Worm (Caenorhabditis elegans) whole organism, late embryonic: ENCODE results near the gene C09F12.3.

Experiments used
- C08G9.2 ChIP-seq: sonication (generic microtip); optimal IDR thresholded peaks from 2 replicates; lab custom pipeline; 2016; ENCODE audit warnings: mild to moderate bottlenecking, missing genetic modification characterization, moderate library complexity, missing compliant biosample characterization
- C38D4.7 ChIP-seq: fragments of 200-800 bp; sonication (Bioruptor generic); optimal IDR thresholded peaks from 2 replicates; lab custom pipeline; 2018; ENCODE audit warnings: mild to moderate bottlenecking, missing genetic modification characterization, moderate library complexity, missing compliant biosample characterization
- F13H6.1 ChIP-seq: sonication (generic microtip); optimal IDR thresholded peaks from 2 replicates; lab custom pipeline; 2016; ENCODE audit warnings: missing genetic modification characterization, missing compliant biosample characterization
- K02D7.2 ChIP-seq: sonication (generic microtip); optimal IDR thresholded peaks from 2 replicates; lab custom pipeline; 2017; ENCODE audit warnings: mild to moderate bottlenecking, missing genetic modification characterization, missing compliant biosample characterization
- T23F11.4 ChIP-seq: fragments of 200-800 bp; sonication (Bioruptor generic); optimal IDR thresholded peaks from 2 replicates; lab custom pipeline; 2018; ENCODE audit warnings: mild to moderate bottlenecking, missing genetic modification characterization, missing compliant biosample characterization
- Y22D7AL.16 ChIP-seq: sonication (generic microtip); optimal IDR thresholded peaks from 2 replicates; lab custom pipeline; 2016; ENCODE audit warnings: missing genetic modification characterization, missing compliant biosample characterization
- ahr-1 ChIP-seq: sonication (generic microtip); optimal IDR thresholded peaks from 2 replicates; lab custom pipeline; 2016; ENCODE audit warnings: missing genetic modification characterization, missing compliant biosample characterization
- ceh-14 ChIP-seq: sonication (generic microtip); optimal IDR thresholded peaks from 2 replicates; lab custom pipeline; 2016; ENCODE audit warnings: missing genotype, missing genetic modification characterization, missing compliant biosample characterization
- ceh-18 ChIP-seq: sonication (generic microtip); optimal IDR thresholded peaks from 2 replicates; lab custom pipeline; 2016; ENCODE audit warnings: missing genetic modification characterization, missing compliant biosample characterization
- ceh-19 ChIP-seq: fragments of 200-800 bp; sonication (Bioruptor generic); optimal IDR thresholded peaks from 2 replicates; lab custom pipeline; 2018; ENCODE audit warnings: mild to moderate bottlenecking, missing genetic modification characterization, missing compliant biosample characterization
- ceh-2 ChIP-seq: sonication (generic microtip); optimal IDR thresholded peaks from 2 replicates; lab custom pipeline; 2016; ENCODE audit warnings: missing genotype, missing genetic modification characterization, missing compliant biosample characterization
- ceh-31 ChIP-seq: sonication (generic microtip); optimal IDR thresholded peaks from 2 replicates; lab custom pipeline; 2016; ENCODE audit warnings: missing genetic modification characterization, missing compliant biosample characterization
- ceh-34 ChIP-seq: sonication (generic microtip); optimal IDR thresholded peaks from 2 replicates; lab custom pipeline; 2016; ENCODE audit warnings: mild to moderate bottlenecking, missing genetic modification characterization, missing compliant biosample characterization
- ceh-45 ChIP-seq: fragments of 200-800 bp; sonication (Bioruptor generic); IDR thresholded peaks from 2 replicates; pipeline ENCODE4 v1.3.6; 2022; ENCODE audit warnings: missing genetic modification reagents, missing genetic modification characterization, missing compliant biosample characterization
- ceh-48 ChIP-seq: sonication (generic microtip); optimal IDR thresholded peaks from 2 replicates; lab custom pipeline; 2016; ENCODE audit warnings: missing genetic modification characterization, inconsistent platforms, missing compliant biosample characterization
- ceh-9 ChIP-seq: sonication (generic microtip); optimal IDR thresholded peaks from 2 replicates; lab custom pipeline; 2016; ENCODE audit warnings: mild to moderate bottlenecking, missing genetic modification characterization, inconsistent platforms, missing compliant biosample characterization
- dve-1 ChIP-seq: sonication (generic microtip); optimal IDR thresholded peaks from 2 replicates; lab custom pipeline; 2017; ENCODE audit warnings: antibody characterized with exemption, mild to moderate bottlenecking, missing genetic modification characterization, missing compliant biosample characterization
- ets-4 ChIP-seq: sonication (generic microtip); optimal IDR thresholded peaks from 2 replicates; lab custom pipeline; 2016; ENCODE audit warnings: missing genetic modification characterization, missing compliant biosample characterization
- fkh-6 ChIP-seq: sonication (generic microtip); optimal IDR thresholded peaks from 2 replicates; lab custom pipeline; 2016; ENCODE audit warnings: missing genetic modification characterization, missing compliant biosample characterization
- hlh-13 ChIP-seq: fragments of 200-800 bp; sonication (Bioruptor generic); optimal IDR thresholded peaks from 2 replicates; lab custom pipeline; 2018; ENCODE audit warnings: mild to moderate bottlenecking, missing genetic modification characterization, missing compliant biosample characterization
- hlh-15 ChIP-seq: sonication (generic microtip); optimal IDR thresholded peaks from 2 replicates; lab custom pipeline; 2016; ENCODE audit warnings: missing genetic modification characterization, missing compliant biosample characterization
- hlh-30 ChIP-seq: sonication (generic microtip); optimal IDR thresholded peaks from 2 replicates; lab custom pipeline; 2017; ENCODE audit warnings: antibody characterized with exemption, missing genetic modification characterization, missing compliant biosample characterization; ENCODE audit not compliant: insufficient read depth
- hlh-6 ChIP-seq: sonication (generic microtip); optimal IDR thresholded peaks from 2 replicates; lab custom pipeline; 2016; ENCODE audit warnings: missing genotype, missing genetic modification characterization, missing compliant biosample characterization
- lin-11 ChIP-seq: fragments of 200-800 bp; sonication (Bioruptor generic); optimal IDR thresholded peaks from 2 replicates; lab custom pipeline; 2018; ENCODE audit warnings: mild to moderate bottlenecking, missing genetic modification characterization, missing compliant biosample characterization
- nfya-1 ChIP-seq: sonication (generic microtip); optimal IDR thresholded peaks from 2 replicates; lab custom pipeline; 2017; ENCODE audit warnings: missing genetic modification characterization, mild to moderate bottlenecking, missing compliant biosample characterization, antibody characterized with exemption, moderate library complexity
- nhr-232 ChIP-seq: sonication (generic microtip); optimal IDR thresholded peaks from 2 replicates; lab custom pipeline; 2016; ENCODE audit warnings: missing genetic modification characterization, missing compliant biosample characterization
- npax-4 ChIP-seq: sonication (generic microtip); optimal IDR thresholded peaks from 2 replicates; lab custom pipeline; 2016; ENCODE audit warnings: missing genetic modification characterization, missing compliant biosample characterization
- pag-3 ChIP-seq: sonication (generic microtip); optimal IDR thresholded peaks from 2 replicates; lab custom pipeline; 2016; ENCODE audit warnings: missing compliant biosample characterization, missing genetic modification characterization, borderline replicate concordance
- pat-9 ChIP-seq: fragments of 200-800 bp; sonication (Bioruptor generic); optimal IDR thresholded peaks from 2 replicates; lab custom pipeline; 2018; ENCODE audit warnings: mild to moderate bottlenecking, missing genetic modification characterization, moderate library complexity, missing compliant biosample characterization
- pax-1 ChIP-seq: fragments of 150-350 bp; optimal IDR thresholded peaks from 2 replicates; lab custom pipeline; 2014; ENCODE audit warnings: missing biosample characterization, missing genetic modification characterization
- pha-4 ChIP-seq: fragments of 150-350 bp; optimal IDR thresholded peaks from 2 replicates; lab custom pipeline; 2018; ENCODE audit warnings: missing biosample characterization, missing genetic modification reagents, missing genetic modification characterization
- pros-1 ChIP-seq: fragments of 150-350 bp; optimal IDR thresholded peaks from 2 replicates; lab custom pipeline; 2014; ENCODE audit warnings: missing biosample characterization, missing genetic modification reagents, missing genetic modification characterization
- ref-2 ChIP-seq: sonication (generic microtip); optimal IDR thresholded peaks from 2 replicates; lab custom pipeline; 2016; ENCODE audit warnings: missing genetic modification characterization, missing compliant biosample characterization
- syd-9 ChIP-seq: sonication (generic microtip); optimal IDR thresholded peaks from 2 replicates; lab custom pipeline; 2016; ENCODE audit warnings: mild to moderate bottlenecking, missing genetic modification characterization, moderate library complexity, missing compliant biosample characterization
- tbx-2 ChIP-seq: sonication (generic microtip); optimal IDR thresholded peaks from 2 replicates; lab custom pipeline; 2016; ENCODE audit warnings: missing genetic modification characterization, missing compliant biosample characterization
- tbx-7 ChIP-seq: sonication (generic microtip); optimal IDR thresholded peaks from 2 replicates; lab custom pipeline; 2016; ENCODE audit warnings: missing genotype, missing genetic modification characterization, missing compliant biosample characterization
- ttx-3 ChIP-seq: sonication (generic microtip); optimal IDR thresholded peaks from 2 replicates; lab custom pipeline; 2016; ENCODE audit warnings: missing genetic modification reagents, missing genetic modification characterization, missing compliant biosample characterization
- unc-3 ChIP-seq, 2 experiments: fragments of 200-800 bp in 1 of 2; sonication (Bioruptor generic) in 1 of 2; sonication (generic microtip) in 1 of 2; conservative IDR thresholded peaks in 1 of 2; optimal IDR thresholded peaks in 1 of 2; 2 replicates each; pipeline versions ENCODE4 v1.3.6 to Lab custom; 2016 to 2022; ENCODE audit warnings: missing compliant biosample characterization in 2 of 2, missing genetic modification characterization in 2 of 2, missing genetic modification reagents in 1 of 2
- unc-42 ChIP-seq: sonication (generic microtip); optimal IDR thresholded peaks from 2 replicates; lab custom pipeline; 2016; ENCODE audit warnings: missing genotype, missing genetic modification characterization, missing compliant biosample characterization
- unc-55 ChIP-seq: sonication (generic microtip); optimal IDR thresholded peaks from 2 replicates; lab custom pipeline; 2017; ENCODE audit warnings: missing biosample characterization, missing genetic modification reagents, missing genetic modification characterization
- unc-86 ChIP-seq: sonication (generic microtip); optimal IDR thresholded peaks from 2 replicates; lab custom pipeline; 2016; ENCODE audit warnings: missing genetic modification characterization, missing compliant biosample characterization
- zip-5 ChIP-seq: sonication (generic microtip); optimal IDR thresholded peaks from 2 replicates; lab custom pipeline; 2016; ENCODE audit warnings: missing genetic modification characterization, missing compliant biosample characterization

Gene C09F12.3

DNA sequence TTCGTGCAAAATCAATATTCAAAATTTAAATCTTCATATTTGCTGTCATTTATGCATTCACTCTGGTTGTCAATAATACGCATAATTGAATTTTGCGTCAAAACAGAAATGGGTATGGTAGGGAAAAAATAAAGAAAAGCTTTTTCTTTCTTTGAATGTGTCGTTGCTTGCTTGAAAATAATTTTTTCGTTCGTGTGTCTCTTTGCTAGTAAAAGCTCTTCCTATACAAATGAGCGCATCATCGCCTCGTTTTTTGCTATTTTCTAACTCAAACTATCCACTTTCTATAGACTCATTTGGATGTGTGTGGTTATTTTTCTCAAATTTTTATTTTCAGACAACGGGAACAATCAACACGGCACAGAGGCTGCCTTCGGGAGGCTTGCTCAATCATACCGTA, 14.1 kb downstream of the C09F12.3 start, which contains the start of gene ldb-1:
Gene ldb-1, plus strand, starts transcription at position 301 of the 400 bp plus-strand sequence.
- TF ChIP-seq hlh-15, result no peak
- no peak for TF ChIP-seq npax-4 (tag; lab: Kevin White, UChicago)
- TF ChIP-seq unc-3 (GFP tag; conservative IDR thresholded peaks at IDR 0.05; lab: Robert Waterston, UW), result no peak
- TF ChIP-seq unc-3 (tag; optimal IDR thresholded peaks at IDR 0.05; lab: Kevin White, UChicago), result no peak
- no peak for TF ChIP-seq unc-86 (tag; lab: Kevin White, UChicago)
- TF ChIP-seq C08G9.2 (tag; lab: Kevin White, UChicago), result no peak
- TF ChIP-seq pax-1 (tag; lab: Kevin White, UChicago), result no peak
- no peak for TF ChIP-seq pat-9 (tag; lab: Kevin White, UChicago)
- TF ChIP-seq ceh-2 (tag; lab: Kevin White, UChicago), result no peak
- TF ChIP-seq dve-1 (tag; lab: Kevin White, UChicago), result no peak
- TF ChIP-seq ttx-3, result no peak

DNA sequence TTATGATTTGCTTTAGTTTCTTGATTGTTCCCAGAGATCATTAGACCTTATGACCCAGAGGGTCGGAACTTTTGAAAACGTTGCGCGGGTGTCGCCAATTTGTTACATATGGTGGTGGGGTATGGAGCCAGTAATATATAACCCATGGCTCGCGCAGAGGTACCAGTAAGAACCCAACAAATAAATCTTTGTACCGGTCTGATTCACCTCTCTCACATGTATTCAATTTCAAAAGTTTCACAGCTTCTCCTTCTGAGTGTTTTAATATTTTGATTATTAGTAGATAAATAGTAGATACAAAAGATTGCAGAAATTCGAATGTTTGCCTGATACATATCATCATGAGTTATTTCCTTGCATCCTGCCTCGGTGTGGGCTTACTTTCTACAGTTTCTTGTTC, 26.6 kb downstream of the C09F12.3 start, which contains the start of gene egl-15:
Gene egl-15, plus strand, starts transcription at position 301 of the 400 bp plus-strand sequence.
- TF ChIP-seq ceh-14 (tag; lab: Kevin White, UChicago) (no peak), ceh-9 (no peak), K02D7.2 (no peak), unc-86 (tag; lab: Kevin White, UChicago) (no peak), tbx-7 (no peak), syd-9 (no peak), C38D4.7 (GFP tag; lab: Kevin White, UChicago) (no peak), pros-1 (tag; lab: Kevin White, UChicago) (no peak), tbx-2 (no peak), fkh-6 (tag; lab: Kevin White, UChicago) (no peak), Y22D7AL.16 (tag; lab: Kevin White, UChicago) (no peak), ets-4 (tag; lab: Kevin White, UChicago) (no peak), npax-4 (tag; lab: Kevin White, UChicago) (no peak), lin-11 (no peak)

DNA sequence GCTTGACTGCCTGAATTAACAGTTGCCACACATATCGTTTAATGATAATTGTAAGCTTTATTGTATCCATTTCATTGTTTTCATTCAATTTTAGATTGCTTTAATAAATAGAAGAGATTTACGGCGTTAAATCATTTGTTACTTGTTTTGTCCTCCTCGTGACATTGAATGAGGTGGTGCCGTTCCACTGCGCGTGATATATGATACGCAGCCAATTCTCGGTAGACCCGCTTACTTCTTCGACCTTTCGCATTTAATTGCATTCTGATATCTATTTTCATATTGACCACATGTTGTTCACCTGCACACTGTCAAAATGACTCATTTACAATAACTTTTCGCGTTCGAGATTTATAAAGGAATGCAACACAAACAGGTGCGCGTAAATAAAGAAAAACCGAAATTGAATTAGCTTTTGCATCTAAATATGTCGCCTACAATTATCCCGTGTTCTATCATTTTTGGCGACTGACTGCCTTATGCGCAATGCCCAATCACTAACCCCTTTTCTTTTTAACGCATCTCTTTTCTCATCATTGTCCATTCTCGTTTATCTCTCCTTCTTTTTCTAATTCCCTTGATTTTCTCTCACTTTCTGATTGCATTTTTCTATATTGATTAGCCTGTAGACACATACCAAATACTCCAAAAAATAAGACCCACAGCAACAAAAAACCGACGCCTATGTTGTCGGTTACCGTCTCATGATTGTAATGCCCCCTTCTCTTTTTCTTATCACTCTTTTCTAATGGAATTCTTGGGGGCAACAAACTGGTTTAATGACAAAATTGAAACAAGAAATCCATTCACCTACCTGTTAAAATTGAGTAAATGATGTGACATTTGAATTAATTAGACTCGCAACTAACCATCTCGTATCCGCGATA, 28.0 kb downstream of the C09F12.3 start:
- TF ChIP-seq tbx-2 (no peak), ref-2 (tag; lab: Kevin White, UChicago) (no peak), ttx-3 (no peak), ceh-48 (no peak), nfya-1 (tag; lab: Kevin White, UChicago) (no peak), ets-4 (tag; lab: Kevin White, UChicago) (no peak), ceh-45 (GFP tag; lab: Robert Waterston, UW) (no peak), zip-5 (tag; lab: Kevin White, UChicago) (no peak), npax-4 (tag; lab: Kevin White, UChicago) (no peak)

DNA sequence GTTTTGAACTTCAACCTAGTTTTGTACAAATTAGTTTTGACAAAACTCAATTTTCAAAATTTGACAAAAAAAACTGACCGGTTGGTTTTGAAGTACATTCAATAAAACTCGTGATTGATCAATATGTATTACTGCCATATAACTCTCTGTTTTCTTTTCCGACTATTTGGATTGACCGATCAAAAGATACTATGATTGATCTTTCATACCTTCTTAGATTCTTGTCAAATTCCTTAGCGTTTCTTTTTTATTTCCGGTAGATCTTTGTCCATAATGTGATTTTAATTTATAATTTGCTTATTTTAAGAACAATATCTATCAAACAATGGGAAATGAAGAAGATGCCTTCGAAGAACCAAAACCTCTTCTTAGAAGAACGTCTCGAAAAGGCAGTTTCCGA, 30.3 kb downstream of the C09F12.3 start, which contains the start of gene F58A3.3:
Gene F58A3.3, plus strand, starts transcription at position 301 of the 400 bp plus-strand sequence.
- TF ChIP-seq ceh-34 (tag; lab: Kevin White, UChicago) (no peak), hlh-6 (tag; lab: Kevin White, UChicago) (no peak), unc-55 (GFP tag; lab: Kevin White, UChicago) (no peak), hlh-15 (no peak), hlh-30 (no peak), ceh-31 (tag; lab: Kevin White, UChicago) (no peak), K02D7.2 (no peak), F13H6.1 (no peak), pag-3 (tag; lab: Kevin White, UChicago) (no peak), pha-4 (tag; lab: Kevin White, UChicago) (no peak), ceh-19 (GFP tag; lab: Kevin White, UChicago) (no peak), T23F11.4 (no peak), ahr-1 (tag; lab: Kevin White, UChicago) (no peak), hlh-13 (no peak), fkh-6 (tag; lab: Kevin White, UChicago) (no peak), zip-5 (tag; lab: Kevin White, UChicago) (no peak), ceh-45 (GFP tag; lab: Robert Waterston, UW) (no peak), unc-42 (tag; lab: Kevin White, UChicago) (no peak), nhr-232 (tag; lab: Kevin White, UChicago) (no peak), ceh-18 (tag; lab: Kevin White, UChicago) (no peak)
- TF ChIP-seq, all 69 proteins: peak for 0
